Worm (Caenorhabditis elegans) whole organism, L4 larva: ENCODE measurements around the gene F54H12.2.

Experiments
- Y48G9A.11 ChIP-seq: fragments of 200-800 bp; sonication (Bioruptor generic); IDR thresholded peaks from 2 replicates; pipeline ENCODE4 v1.3.6; 2022; ENCODE audit warnings: missing genetic modification reagents, missing genetic modification characterization, missing compliant biosample characterization
- aha-1 ChIP-seq: fragments of 150-350 bp; peaks from one replicate; lab custom pipeline; 2014; ENCODE audit warnings: missing biosample characterization, missing genetic modification characterization
- arid-1 ChIP-seq: fragments of 200-800 bp; sonication (Bioruptor generic); conservative IDR thresholded peaks from 2 replicates; pipeline ENCODE4 v1.3.6; 2022; ENCODE audit warnings: missing genetic modification reagents, missing genetic modification characterization, missing compliant biosample characterization
- attf-4 ChIP-seq: sonication (generic microtip); optimal IDR thresholded peaks from 3 replicates; lab custom pipeline; 2017; ENCODE audit warnings: missing biosample characterization, missing genetic modification characterization
- ceh-82 ChIP-seq: sonication (generic microtip); optimal IDR thresholded peaks from 2 replicates; lab custom pipeline; 2017; ENCODE audit warnings: missing biosample characterization, missing genetic modification characterization
- daf-19 ChIP-seq: fragments of 200-800 bp; sonication (Bioruptor generic); conservative IDR thresholded peaks from 2 replicates; pipeline ENCODE4 v1.3.6; 2022; ENCODE audit warnings: missing genetic modification characterization, missing compliant biosample characterization
- daf-8 ChIP-seq: fragments of 200-800 bp; sonication (Bioruptor generic); IDR thresholded peaks from 2 replicates; pipeline ENCODE4 v1.3.6; 2022; ENCODE audit warnings: missing genetic modification characterization, missing compliant biosample characterization
- dmd-6 ChIP-seq: fragments of 200-800 bp; sonication (Bioruptor generic); IDR thresholded peaks from 2 replicates; pipeline ENCODE4 v1.3.6; 2022; ENCODE audit warnings: missing genetic modification reagents, missing genetic modification characterization, missing compliant biosample characterization
- dpl-1 ChIP-seq: fragments of 150-350 bp; optimal IDR thresholded peaks from 2 replicates; lab custom pipeline; 2014; ENCODE audit warnings: missing biosample characterization, missing genetic modification reagents, missing genetic modification characterization
- lin-38 ChIP-seq: fragments of 200-800 bp; sonication (Bioruptor generic); IDR thresholded peaks from 2 replicates; pipeline ENCODE4 v1.3.6; 2022; ENCODE audit warnings: missing genetic modification reagents, missing genetic modification characterization, missing compliant biosample characterization
- lsy-2 ChIP-seq, 2 experiments: fragments of 150-350 bp in 1 of 2; sonication (generic microtip) in 1 of 2; optimal IDR thresholded peaks; 2 replicates each; lab custom pipeline; 2014 to 2017; ENCODE audit warnings: missing biosample characterization in 2 of 2, missing genetic modification characterization in 2 of 2
- mep-1 ChIP-seq: fragments of 150-350 bp; sonication (generic microtip); optimal IDR thresholded peaks from 3 replicates; lab custom pipeline; 2014; ENCODE audit warnings: missing biosample characterization, missing genetic modification characterization
- nhr-48 ChIP-seq: sonication (generic microtip); optimal IDR thresholded peaks from 2 replicates; lab custom pipeline; 2016; ENCODE audit warnings: mild to moderate bottlenecking, missing genetic modification characterization, missing compliant biosample characterization
- nhr-76 ChIP-seq: fragments of 150-350 bp; optimal IDR thresholded peaks from 2 replicates; lab custom pipeline; 2014; ENCODE audit warnings: missing biosample characterization, missing genetic modification characterization
- pha-4 ChIP-seq, 2 experiments: fragments of 150-350 bp in 1 of 2; fragments of 200-800 bp in 1 of 2; sonication (Bioruptor generic) in 1 of 2; IDR thresholded peaks in 1 of 2; optimal IDR thresholded peaks in 1 of 2; 2 replicates each; pipeline versions ENCODE4 v1.3.6 to Lab custom; 2014 to 2022; ENCODE audit warnings: missing genetic modification characterization in 2 of 2, missing genetic modification reagents in 2 of 2, missing biosample characterization in 1 of 2, missing compliant biosample characterization in 1 of 2
- pqm-1 ChIP-seq: sonication (generic microtip); optimal IDR thresholded peaks from 2 replicates; lab custom pipeline; 2017; ENCODE audit warnings: missing biosample characterization, missing genetic modification characterization
- spr-1 ChIP-seq: sonication (generic microtip); optimal IDR thresholded peaks from 2 replicates; lab custom pipeline; 2016; ENCODE audit warnings: mild to moderate bottlenecking, missing genetic modification characterization, missing compliant biosample characterization
- tag-97 ChIP-seq: fragments of 200-800 bp; sonication (Bioruptor generic); IDR thresholded peaks from 2 replicates; pipeline ENCODE4 v1.3.6; 2022; ENCODE audit warnings: missing genetic modification characterization, missing compliant biosample characterization
- zfp-2 ChIP-seq: sonication (generic microtip); optimal IDR thresholded peaks from 2 replicates; lab custom pipeline; 2016; ENCODE audit warnings: mild to moderate bottlenecking, missing genetic modification characterization, missing compliant biosample characterization
- zip-2 ChIP-seq: fragments of 150-350 bp; optimal IDR thresholded peaks from 2 replicates; lab custom pipeline; 2014; ENCODE audit warnings: missing biosample characterization, missing genetic modification characterization
- ztf-7 ChIP-seq: fragments of 150-350 bp; optimal IDR thresholded peaks from 2 replicates; lab custom pipeline; 2014; ENCODE audit warnings: missing biosample characterization, missing genetic modification characterization

F54H12.2 gene

DNA sequence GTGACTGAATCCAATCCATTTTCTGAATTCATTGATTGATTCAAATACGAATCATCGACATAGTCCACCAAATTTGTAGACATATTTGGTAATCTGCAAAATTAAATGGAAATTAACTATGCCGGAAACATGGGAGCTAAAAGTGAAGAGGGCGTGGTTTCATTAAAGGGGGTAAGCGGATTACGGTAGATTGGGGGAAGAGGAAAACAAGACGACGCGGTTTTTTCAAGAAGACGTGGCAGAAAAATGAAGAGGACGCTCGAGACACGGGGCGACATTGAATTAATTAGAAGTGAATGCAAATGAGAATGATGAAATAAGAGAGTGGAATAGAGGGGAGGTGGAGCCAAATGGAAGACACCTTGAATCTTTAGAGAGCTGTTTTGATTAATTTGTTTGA, 32.0 kb downstream of the F54H12.2 start, which contains the start of gene npr-17:
Gene npr-17 (minus strand): TSS at position 101 of the 400 bp plus-strand sequence.
- TF ChIP-seq spr-1 (tag; lab: Kevin White, UChicago) (no peak), aha-1 (tag; lab: Kevin White, UChicago) (peak; percentile 50)

DNA sequence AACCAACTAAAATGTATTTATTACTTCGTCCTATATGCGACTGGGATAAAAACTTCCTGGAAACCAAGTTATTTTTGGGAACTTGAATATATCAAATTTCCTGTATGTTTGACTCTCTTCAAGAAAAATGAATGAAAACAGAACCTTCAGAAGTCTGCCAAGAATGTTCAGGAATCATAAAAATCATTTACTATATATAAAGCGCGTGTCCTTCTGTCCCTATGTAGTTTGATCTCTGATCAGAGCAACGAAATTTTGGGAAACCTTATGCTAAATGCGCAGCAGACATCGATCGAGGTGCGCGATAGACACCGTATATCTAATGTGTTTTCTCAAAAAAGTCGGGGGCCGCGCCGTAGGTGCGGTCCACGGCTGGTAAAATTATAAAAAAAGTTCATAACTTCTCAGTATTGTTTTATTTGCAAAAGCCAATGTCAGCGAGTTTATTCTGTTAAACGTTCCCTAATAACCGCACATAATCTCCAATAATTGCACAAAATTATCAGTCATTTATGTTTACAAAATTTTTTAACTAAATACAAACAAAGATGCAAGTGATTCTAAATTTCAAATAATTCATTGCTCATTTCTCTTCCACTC, 33.2 kb downstream of the F54H12.2 start:
- TF ChIP-seq dmd-6 (GFP tag; lab: Robert Waterston, UW) = no peak
- TF ChIP-seq zfp-2 (tag; lab: Kevin White, UChicago) = no peak
- no peak for TF ChIP-seq nhr-76 (tag; lab: Kevin White, UChicago)

DNA sequence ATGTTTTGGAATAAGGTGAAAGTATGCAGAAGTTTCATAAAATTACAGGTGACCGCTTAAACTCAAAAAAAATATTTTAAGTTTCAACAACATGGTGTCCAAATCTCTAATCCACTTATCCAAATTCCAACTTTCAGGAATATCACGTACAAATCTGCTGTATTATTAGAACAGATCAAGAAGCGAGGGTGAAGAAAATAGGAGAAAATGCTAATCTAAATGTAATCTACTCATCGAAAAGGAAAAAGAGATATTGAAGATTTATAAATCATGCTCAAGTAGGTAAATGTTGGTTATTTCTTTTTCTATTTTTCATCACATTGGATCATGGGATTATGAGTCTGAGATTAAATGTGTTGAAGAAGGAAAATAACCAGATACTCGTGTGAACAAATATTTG, 37.2 kb downstream of the F54H12.2 start:
- TF ChIP-seq aha-1 (tag; lab: Kevin White, UChicago) = peak; percentile 67
- no peak for TF ChIP-seq nhr-48 (tag; lab: Kevin White, UChicago)
- TF ChIP-seq mep-1 (tag; lab: Kevin White, UChicago) = no peak

DNA sequence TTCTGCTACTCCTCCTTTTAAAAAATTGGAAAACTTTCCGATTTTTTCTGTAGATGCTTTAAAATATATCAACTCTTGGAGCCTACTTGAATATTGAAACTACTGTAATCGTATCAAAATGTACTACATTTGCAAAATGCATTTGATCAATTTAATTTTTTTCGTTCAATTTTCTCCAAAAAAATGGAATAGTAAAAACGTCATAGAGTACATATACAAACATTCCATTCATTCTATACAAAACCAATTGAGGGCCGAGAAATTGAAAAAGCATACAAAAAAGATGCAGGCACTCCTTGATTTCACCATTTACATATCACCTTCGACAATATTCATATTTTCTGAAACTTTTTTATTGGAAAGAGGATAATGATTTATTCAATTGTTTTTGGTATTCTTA, 39.7 kb downstream of the F54H12.2 start, which contains the start of gene C06G4.6:
Gene C06G4.6 (plus strand): TSS at position 301 of the 400 bp plus-strand sequence.
- no peak for TF ChIP-seq ceh-82
- peak; percentile 29 for TF ChIP-seq aha-1 (tag; lab: Kevin White, UChicago)

DNA sequence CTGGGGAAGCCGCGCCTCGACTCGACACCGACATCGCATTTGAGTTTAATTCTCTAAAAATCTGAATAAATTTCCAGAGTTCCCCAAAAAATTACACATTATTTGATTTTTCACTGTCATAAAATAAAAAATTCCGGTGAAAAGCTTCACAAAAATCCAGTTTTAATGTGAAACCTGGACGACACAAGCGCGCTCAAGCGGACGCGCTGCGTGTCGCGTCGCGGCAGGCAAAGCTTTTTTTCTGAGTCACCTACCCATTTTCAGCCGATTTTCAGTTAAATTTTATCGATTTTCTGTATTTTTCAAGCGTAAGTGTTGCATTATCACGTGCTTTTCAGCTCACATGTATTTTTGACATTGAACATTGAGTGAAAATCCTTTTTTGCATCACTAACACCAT, 45.4 kb downstream of the F54H12.2 start, which contains the start of gene cit-1.1:
Gene cit-1.1 (minus strand): TSS at position 53 of the 400 bp plus-strand sequence.
- TF ChIP-seq lsy-2 (tag; optimal IDR thresholded peaks at IDR 0.05; lab: Kevin White, UChicago) (peak in 1 of 2 experiments; percentile 35), tag-97 (GFP tag; lab: Robert Waterston, UW) (no peak), dpl-1 (peak; percentile 37), lin-38 (GFP tag; lab: Robert Waterston, UW) (peak; percentile 81), aha-1 (tag; lab: Kevin White, UChicago) (peak; percentile 92), Y48G9A.11 (GFP tag; lab: Robert Waterston, UW) (no peak), attf-4 (tag; lab: Kevin White, UChicago) (no peak), mep-1 (tag; lab: Kevin White, UChicago) (no peak), pha-4 (GFP tag; IDR thresholded peaks at IDR 0.05; lab: Robert Waterston, UW) (no peak), pha-4 (tag; optimal IDR thresholded peaks at IDR 0.05; lab: Kevin White, UChicago) (no peak), daf-8 (GFP tag; lab: Robert Waterston, UW) (no peak)

DNA sequence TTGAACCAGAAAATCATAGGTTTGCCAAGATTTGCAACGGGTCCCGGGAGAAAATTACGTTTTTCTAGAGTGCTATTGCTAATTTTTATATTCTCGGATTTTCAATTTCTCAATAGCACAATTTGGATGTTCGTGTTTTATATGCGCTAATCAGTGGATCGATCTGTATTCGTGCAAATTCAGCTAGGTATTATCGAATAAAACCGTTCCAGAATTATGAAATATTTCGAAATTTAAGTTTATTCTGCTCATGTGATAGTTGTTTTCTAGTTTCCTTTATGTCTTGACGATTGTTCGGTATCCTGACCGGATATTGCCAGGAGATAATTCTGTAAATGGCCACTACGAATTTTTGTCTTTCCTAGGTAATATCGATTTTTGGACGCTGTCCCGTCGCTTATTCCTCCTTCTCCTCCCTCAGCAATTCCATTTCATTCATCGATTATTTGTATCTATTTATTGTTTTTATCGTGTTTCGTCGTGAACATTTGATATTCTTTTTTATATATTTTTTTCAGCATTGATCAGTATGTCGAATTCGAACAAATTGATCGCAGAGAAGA, 46.0 kb downstream of the F54H12.2 start, which contains the start of gene cit-1.2:
Gene cit-1.2 (plus strand): TSS at position 513 of the 563 bp plus-strand sequence.
- TF ChIP-seq daf-19 = no peak
- peak; percentile 51 for TF ChIP-seq zip-2 (tag; lab: Kevin White, UChicago)

DNA sequence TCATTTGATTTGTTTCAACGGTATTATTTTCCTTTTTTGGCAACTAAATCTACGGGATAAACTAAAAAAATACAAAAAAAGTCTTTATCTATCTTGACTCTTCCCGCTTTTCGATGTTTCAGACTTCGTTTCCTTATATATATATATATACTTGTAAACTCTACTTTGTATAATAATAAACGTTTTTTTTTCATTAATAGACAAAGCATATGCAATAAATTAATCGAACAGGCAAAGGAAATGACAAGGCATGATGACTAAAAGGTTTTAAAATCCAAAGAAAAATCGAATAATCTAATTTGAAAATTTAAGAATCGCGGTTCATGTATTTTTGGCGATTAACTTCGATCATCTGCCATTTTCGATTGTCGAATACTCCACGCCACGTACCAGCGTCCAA, 49.2 kb downstream of the F54H12.2 start:
- TF ChIP-seq aha-1 (tag; lab: Kevin White, UChicago) (no peak), arid-1 (GFP tag; lab: Robert Waterston, UW) (no peak), pqm-1 (tag; lab: Kevin White, UChicago) (no peak), ztf-7 (no peak)
